Worm (Caenorhabditis elegans) whole organism, young adult: ENCODE results near the gene D1086.3.

Experiments used
- aptf-3 ChIP-seq: fragments of 200-800 bp; sonication (Bioruptor generic); IDR thresholded peaks from 2 replicates; pipeline ENCODE4 v1.3.6; 2022; ENCODE audit warnings: missing genetic modification characterization, missing compliant biosample characterization
- somi-1 ChIP-seq: fragments of 200-800 bp; sonication (Bioruptor generic); optimal IDR thresholded peaks from 2 replicates; lab custom pipeline; 2018; ENCODE audit warnings: mild to moderate bottlenecking, missing genetic modification characterization, missing compliant biosample characterization

DNA sequence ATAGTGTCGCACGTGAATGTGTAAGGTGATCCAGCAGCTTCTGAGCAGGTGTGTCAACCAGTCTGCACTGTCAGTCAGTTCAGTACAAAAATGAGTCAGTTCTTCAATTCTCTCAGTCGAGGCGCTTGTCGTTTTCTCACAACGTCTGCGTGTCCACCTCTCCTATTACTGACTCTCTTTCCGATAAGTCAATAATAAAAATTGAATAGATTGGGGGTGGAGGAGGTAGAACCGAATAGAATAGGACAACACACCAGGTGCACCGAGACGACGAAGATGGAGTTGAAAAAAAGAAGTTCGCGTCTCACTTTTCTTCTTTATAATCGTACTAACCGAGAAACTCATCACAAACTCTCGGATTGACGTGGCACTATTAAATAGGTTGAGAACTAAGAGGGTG is 35.2 kb downstream of the D1086.3 start:
- no peak for TF ChIP-seq somi-1
- TF ChIP-seq aptf-3 (GFP tag; lab: Robert Waterston, UW) = no peak
